Worm (Caenorhabditis elegans) whole organism, late embryonic: ENCODE results near the gene C32D5.8.

ENCODE experiments used
- F13H6.1 ChIP-seq: sonication (generic microtip); optimal IDR thresholded peaks from 2 replicates; lab custom pipeline; 2016; ENCODE audit warnings: missing genetic modification characterization, missing compliant biosample characterization
- K02D7.2 ChIP-seq: sonication (generic microtip); optimal IDR thresholded peaks from 2 replicates; lab custom pipeline; 2017; ENCODE audit warnings: mild to moderate bottlenecking, missing genetic modification characterization, missing compliant biosample characterization
- K09A11.1 ChIP-seq: sonication (generic microtip); optimal IDR thresholded peaks from 2 replicates; lab custom pipeline; 2017; ENCODE audit warnings: antibody characterized with exemption, mild to moderate bottlenecking, missing genetic modification characterization, missing compliant biosample characterization; ENCODE audit not compliant: insufficient read depth
- Y22D7AL.16 ChIP-seq: sonication (generic microtip); optimal IDR thresholded peaks from 2 replicates; lab custom pipeline; 2016; ENCODE audit warnings: missing genetic modification characterization, missing compliant biosample characterization
- ahr-1 ChIP-seq: sonication (generic microtip); optimal IDR thresholded peaks from 2 replicates; lab custom pipeline; 2016; ENCODE audit warnings: missing genetic modification characterization, missing compliant biosample characterization
- ama-1 ChIP-seq: fragments of 150-350 bp; optimal IDR thresholded peaks from 2 replicates; lab custom pipeline; 2014
- ceh-14 ChIP-seq: sonication (generic microtip); optimal IDR thresholded peaks from 2 replicates; lab custom pipeline; 2016; ENCODE audit warnings: missing genotype, missing genetic modification characterization, missing compliant biosample characterization
- ceh-19 ChIP-seq: fragments of 200-800 bp; sonication (Bioruptor generic); optimal IDR thresholded peaks from 2 replicates; lab custom pipeline; 2018; ENCODE audit warnings: mild to moderate bottlenecking, missing genetic modification characterization, missing compliant biosample characterization
- ceh-2 ChIP-seq: sonication (generic microtip); optimal IDR thresholded peaks from 2 replicates; lab custom pipeline; 2016; ENCODE audit warnings: missing genotype, missing genetic modification characterization, missing compliant biosample characterization
- ceh-22 ChIP-seq: sonication (generic microtip); optimal IDR thresholded peaks from 2 replicates; lab custom pipeline; 2017; ENCODE audit warnings: missing biosample characterization, missing genetic modification characterization
- ceh-24 ChIP-seq: sonication (generic microtip); optimal IDR thresholded peaks from 2 replicates; lab custom pipeline; 2016; ENCODE audit warnings: mild to moderate bottlenecking, missing genetic modification characterization, missing compliant biosample characterization
- ceh-30 ChIP-seq: fragments of 150-350 bp; optimal IDR thresholded peaks from 2 replicates; lab custom pipeline; 2014; ENCODE audit warnings: missing biosample characterization, missing genetic modification characterization
- ceh-31 ChIP-seq: sonication (generic microtip); optimal IDR thresholded peaks from 2 replicates; lab custom pipeline; 2016; ENCODE audit warnings: missing genetic modification characterization, missing compliant biosample characterization
- ceh-45 ChIP-seq: fragments of 200-800 bp; sonication (Bioruptor generic); IDR thresholded peaks from 2 replicates; pipeline ENCODE4 v1.3.6; 2022; ENCODE audit warnings: missing genetic modification reagents, missing genetic modification characterization, missing compliant biosample characterization
- ceh-9 ChIP-seq: sonication (generic microtip); optimal IDR thresholded peaks from 2 replicates; lab custom pipeline; 2016; ENCODE audit warnings: mild to moderate bottlenecking, missing genetic modification characterization, inconsistent platforms, missing compliant biosample characterization
- che-1 ChIP-seq: sonication (generic microtip); optimal IDR thresholded peaks from 2 replicates; lab custom pipeline; 2016; ENCODE audit warnings: mild to moderate bottlenecking, missing genetic modification characterization, missing compliant biosample characterization
- dve-1 ChIP-seq: sonication (generic microtip); optimal IDR thresholded peaks from 2 replicates; lab custom pipeline; 2017; ENCODE audit warnings: antibody characterized with exemption, mild to moderate bottlenecking, missing genetic modification characterization, missing compliant biosample characterization
- elt-2 ChIP-seq: sonication (generic microtip); optimal IDR thresholded peaks from 2 replicates; lab custom pipeline; 2016; ENCODE audit warnings: missing genetic modification reagents, missing genetic modification characterization, missing compliant biosample characterization
- elt-4 ChIP-seq: sonication (generic microtip); optimal IDR thresholded peaks from 2 replicates; lab custom pipeline; 2016; ENCODE audit warnings: missing genetic modification characterization, missing compliant biosample characterization
- ets-4 ChIP-seq: sonication (generic microtip); optimal IDR thresholded peaks from 2 replicates; lab custom pipeline; 2016; ENCODE audit warnings: missing genetic modification characterization, missing compliant biosample characterization
- eyg-1 ChIP-seq: sonication (generic microtip); optimal IDR thresholded peaks from 2 replicates; lab custom pipeline; 2016; ENCODE audit warnings: missing genotype, missing genetic modification characterization, missing compliant biosample characterization
- fax-1 ChIP-seq: sonication (generic microtip); optimal IDR thresholded peaks from 2 replicates; lab custom pipeline; 2016; ENCODE audit warnings: missing genotype, missing genetic modification characterization, missing compliant biosample characterization
- fkh-6 ChIP-seq: sonication (generic microtip); optimal IDR thresholded peaks from 2 replicates; lab custom pipeline; 2016; ENCODE audit warnings: missing genetic modification characterization, missing compliant biosample characterization
- hlh-6 ChIP-seq: sonication (generic microtip); optimal IDR thresholded peaks from 2 replicates; lab custom pipeline; 2016; ENCODE audit warnings: missing genotype, missing genetic modification characterization, missing compliant biosample characterization
- hlh-8 ChIP-seq: sonication (generic microtip); optimal IDR thresholded peaks from 2 replicates; lab custom pipeline; 2016; ENCODE audit warnings: missing genotype, missing genetic modification characterization, missing compliant biosample characterization
- lim-6 ChIP-seq: sonication (generic microtip); optimal IDR thresholded peaks from 2 replicates; lab custom pipeline; 2016; ENCODE audit warnings: missing genetic modification characterization, missing compliant biosample characterization
- lin-11 ChIP-seq: fragments of 200-800 bp; sonication (Bioruptor generic); optimal IDR thresholded peaks from 2 replicates; lab custom pipeline; 2018; ENCODE audit warnings: mild to moderate bottlenecking, missing genetic modification characterization, missing compliant biosample characterization
- odd-2 ChIP-seq: sonication (generic microtip); optimal IDR thresholded peaks from 2 replicates; lab custom pipeline; 2017; ENCODE audit warnings: antibody characterized with exemption, mild to moderate bottlenecking, missing genetic modification characterization, missing compliant biosample characterization
- pat-9 ChIP-seq: fragments of 200-800 bp; sonication (Bioruptor generic); optimal IDR thresholded peaks from 2 replicates; lab custom pipeline; 2018; ENCODE audit warnings: mild to moderate bottlenecking, missing genetic modification characterization, moderate library complexity, missing compliant biosample characterization
- pha-2 ChIP-seq: sonication (generic microtip); optimal IDR thresholded peaks from 2 replicates; lab custom pipeline; 2017; ENCODE audit warnings: mild to moderate bottlenecking, missing genetic modification characterization, missing compliant biosample characterization
- pros-1 ChIP-seq: fragments of 150-350 bp; optimal IDR thresholded peaks from 2 replicates; lab custom pipeline; 2014; ENCODE audit warnings: missing biosample characterization, missing genetic modification reagents, missing genetic modification characterization
- rnt-1 ChIP-seq: sonication (generic microtip); optimal IDR thresholded peaks from 2 replicates; lab custom pipeline; 2016; ENCODE audit warnings: missing genetic modification characterization, missing compliant biosample characterization
- sox-2 ChIP-seq: fragments of 200-800 bp; sonication (Bioruptor generic); IDR thresholded peaks from 2 replicates; pipeline ENCODE4 v1.3.6; 2022; ENCODE audit warnings: missing genetic modification reagents, missing genetic modification characterization, missing compliant biosample characterization
- syd-9 ChIP-seq: sonication (generic microtip); optimal IDR thresholded peaks from 2 replicates; lab custom pipeline; 2016; ENCODE audit warnings: mild to moderate bottlenecking, missing genetic modification characterization, moderate library complexity, missing compliant biosample characterization
- tbx-2 ChIP-seq: sonication (generic microtip); optimal IDR thresholded peaks from 2 replicates; lab custom pipeline; 2016; ENCODE audit warnings: missing genetic modification characterization, missing compliant biosample characterization
- tbx-7 ChIP-seq: sonication (generic microtip); optimal IDR thresholded peaks from 2 replicates; lab custom pipeline; 2016; ENCODE audit warnings: missing genotype, missing genetic modification characterization, missing compliant biosample characterization
- unc-42 ChIP-seq: sonication (generic microtip); optimal IDR thresholded peaks from 2 replicates; lab custom pipeline; 2016; ENCODE audit warnings: missing genotype, missing genetic modification characterization, missing compliant biosample characterization
- unc-55 ChIP-seq: sonication (generic microtip); optimal IDR thresholded peaks from 2 replicates; lab custom pipeline; 2017; ENCODE audit warnings: missing biosample characterization, missing genetic modification reagents, missing genetic modification characterization
- zip-5 ChIP-seq: sonication (generic microtip); optimal IDR thresholded peaks from 2 replicates; lab custom pipeline; 2016; ENCODE audit warnings: missing genetic modification characterization, missing compliant biosample characterization

C32D5.8 gene

DNA sequence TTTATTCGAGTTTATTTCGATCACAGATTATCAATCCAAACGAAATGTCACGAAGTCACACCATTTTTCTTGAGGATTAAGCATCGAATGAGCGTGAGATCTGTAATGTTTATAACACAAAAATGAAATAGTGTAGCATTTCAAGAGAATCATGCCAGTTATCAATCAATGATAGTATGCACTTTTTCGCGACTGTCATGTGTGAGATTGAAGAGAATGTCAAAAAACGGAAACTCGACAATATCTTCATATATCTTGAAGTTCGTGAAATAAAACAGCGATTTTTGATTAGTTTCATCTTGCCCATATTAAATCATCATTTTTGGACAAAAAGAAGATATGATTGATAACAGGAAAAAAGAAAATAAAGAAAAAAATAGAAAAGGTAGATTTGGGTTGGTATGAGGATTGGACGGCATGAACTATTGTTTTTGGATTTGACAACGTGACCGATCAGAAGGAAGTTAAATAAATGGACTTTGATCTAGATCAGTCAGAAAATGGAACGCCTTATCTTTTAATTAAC is 33.3 kb upstream of the C32D5.8 start:
- no peak for TF ChIP-seq ceh-31 (tag; lab: Kevin White, UChicago)
- TF ChIP-seq fax-1 (tag; lab: Kevin White, UChicago), result no peak
- no peak for TF ChIP-seq tbx-2 (tag; lab: Kevin White, UChicago)
- no peak for TF ChIP-seq ahr-1 (tag; lab: Kevin White, UChicago)
- TF ChIP-seq hlh-6, result no peak
- TF ChIP-seq lin-11, result no peak
- no peak for TF ChIP-seq pha-2 (tag; lab: Kevin White, UChicago)
- no peak for TF ChIP-seq unc-42 (tag; lab: Kevin White, UChicago)
- TF ChIP-seq ceh-22 (tag; lab: Kevin White, UChicago), result no peak
- TF ChIP-seq K02D7.2 (tag; lab: Kevin White, UChicago), result no peak
- no peak for TF ChIP-seq rnt-1 (tag; lab: Kevin White, UChicago)
- TF ChIP-seq zip-5, result no peak
- TF ChIP-seq lim-6, result no peak
- no peak for TF ChIP-seq ceh-14
- TF ChIP-seq ets-4 (tag; lab: Kevin White, UChicago), result no peak
- TF ChIP-seq eyg-1 (tag; lab: Kevin White, UChicago), result no peak

DNA sequence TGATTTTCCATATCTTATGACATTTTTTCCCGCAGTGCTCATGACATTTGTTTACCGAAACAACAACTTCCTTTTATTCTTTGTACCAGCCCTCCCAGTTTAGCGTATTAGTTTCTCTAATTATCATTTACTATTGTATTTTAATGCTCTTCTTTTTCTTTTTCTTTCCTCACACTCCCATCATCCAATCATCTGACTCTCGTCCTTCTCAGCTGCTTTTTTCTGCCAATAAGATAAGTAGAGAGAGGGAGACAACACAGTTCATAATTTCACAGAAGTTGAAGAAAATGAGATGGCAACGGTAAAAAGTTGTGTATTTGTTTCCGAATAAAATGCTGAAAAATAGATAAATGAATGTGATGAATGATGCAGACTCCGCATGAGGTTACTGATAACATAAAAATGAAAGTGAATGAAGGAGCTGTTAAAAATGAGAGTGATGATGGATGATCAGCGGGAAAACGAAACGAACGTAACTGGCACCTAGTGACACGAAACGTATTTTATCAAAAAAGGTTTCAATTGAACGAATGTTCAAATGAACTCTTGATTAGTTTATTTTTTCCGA is 31.7 kb upstream of the C32D5.8 start:
- TF ChIP-seq syd-9 (tag; lab: Kevin White, UChicago) (no peak), pros-1 (no peak), ceh-19 (no peak), Y22D7AL.16 (tag; lab: Kevin White, UChicago) (no peak), fkh-6 (no peak), lin-11 (no peak), unc-55 (GFP tag; lab: Kevin White, UChicago) (no peak)

DNA sequence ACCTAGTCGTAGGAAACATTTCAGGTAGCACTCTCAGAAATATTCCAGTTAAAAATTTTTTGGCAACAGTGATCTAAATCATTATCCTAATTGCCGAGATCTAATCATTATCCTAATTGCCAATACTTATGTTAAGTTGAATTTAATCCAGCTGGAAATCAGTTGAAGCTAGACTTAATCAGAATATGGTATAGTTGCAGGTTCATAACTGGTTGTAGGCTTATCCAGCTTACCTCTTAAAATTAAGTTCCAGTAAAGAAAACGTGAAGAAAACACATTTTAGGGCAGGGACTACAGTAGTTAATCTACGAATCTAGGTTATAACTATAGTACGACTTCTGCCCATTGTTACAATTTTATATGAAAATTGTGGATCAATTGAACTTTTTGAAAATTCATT is 30.9 kb upstream of the C32D5.8 start:
- TF ChIP-seq rnt-1 (tag; lab: Kevin White, UChicago) (no peak), ceh-24 (tag; lab: Kevin White, UChicago) (no peak), ceh-31 (tag; lab: Kevin White, UChicago) (no peak), ceh-22 (tag; lab: Kevin White, UChicago) (no peak), Y22D7AL.16 (tag; lab: Kevin White, UChicago) (no peak), elt-4 (tag; lab: Kevin White, UChicago) (no peak), fkh-6 (no peak), hlh-6 (no peak), elt-2 (no peak), che-1 (no peak)

DNA sequence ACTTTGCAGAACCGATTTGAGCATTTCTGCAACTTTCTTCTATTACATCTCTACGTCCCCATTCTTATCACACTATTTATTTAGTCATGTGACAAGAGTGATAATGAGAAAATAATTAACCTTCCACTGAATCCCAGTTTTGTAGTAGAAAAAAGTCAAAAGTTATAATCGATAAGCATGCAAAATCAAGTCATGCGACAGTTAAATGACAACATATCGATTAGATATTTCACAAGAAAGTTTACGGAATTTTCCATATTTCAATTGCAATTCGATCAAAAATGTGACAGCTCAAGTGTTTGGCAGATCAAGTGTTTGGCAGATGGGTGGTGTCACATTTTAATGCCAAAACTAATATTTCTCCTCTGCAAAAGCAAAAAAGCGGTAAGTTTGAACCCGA is 28.9 kb upstream of the C32D5.8 start:
- TF ChIP-seq sox-2 (GFP tag; lab: Robert Waterston, UW), result no peak
- TF ChIP-seq zip-5, result no peak

DNA sequence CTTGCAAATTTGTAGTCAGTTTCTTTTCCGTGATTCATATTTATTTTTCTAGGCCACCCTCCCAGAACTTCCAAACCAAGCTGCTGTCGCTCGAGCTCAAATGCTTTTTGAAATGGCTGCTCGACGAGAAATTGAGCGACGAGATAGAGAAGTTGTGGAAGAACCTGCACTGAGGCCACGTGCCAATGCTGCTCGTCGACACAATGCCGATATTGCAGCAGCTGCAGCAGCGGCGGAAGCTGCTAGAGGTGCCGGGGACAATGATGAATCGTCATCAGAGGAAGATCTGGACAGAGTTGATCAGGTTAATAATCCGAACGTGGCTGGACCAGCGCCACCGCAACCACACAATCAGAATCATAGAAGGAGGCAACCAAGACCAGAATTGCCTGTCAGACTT is 27.6 kb upstream of the C32D5.8 start:
- TF ChIP-seq fkh-6 (no peak), K09A11.1 (tag; lab: Kevin White, UChicago) (no peak), hlh-8 (tag; lab: Kevin White, UChicago) (no peak), sox-2 (GFP tag; lab: Robert Waterston, UW) (no peak), ceh-30 (no peak), tbx-7 (tag; lab: Kevin White, UChicago) (no peak), odd-2 (tag; lab: Kevin White, UChicago) (no peak), F13H6.1 (no peak), tbx-2 (tag; lab: Kevin White, UChicago) (no peak), ceh-2 (tag; lab: Kevin White, UChicago) (no peak), pat-9 (tag; lab: Kevin White, UChicago) (no peak), dve-1 (tag; lab: Kevin White, UChicago) (no peak), ceh-22 (tag; lab: Kevin White, UChicago) (no peak), ceh-45 (no peak), ceh-9 (tag; lab: Kevin White, UChicago) (no peak), ama-1 (lab: Kevin White, UChicago) (no peak), syd-9 (tag; lab: Kevin White, UChicago) (no peak), ceh-31 (tag; lab: Kevin White, UChicago) (no peak)
